Fruit fly (Drosophila melanogaster) whole organism: ENCODE results near the gene lectin-37Da.

ENCODE experiments used
- CG8478 ChIP-seq: fragments of >200 bp; optimal IDR thresholded peaks from 2 replicates; lab custom pipeline; 2018; ENCODE audit warnings: inconsistent platforms
- Dll ChIP-seq: fragments of >200 bp; optimal IDR thresholded peaks from 2 replicates; lab custom pipeline; 2017
- pan ChIP-seq: fragments of >200 bp; optimal IDR thresholded peaks from 2 replicates; lab custom pipeline; 2017
- psq ChIP-seq: fragments of >200 bp; optimal IDR thresholded peaks from 2 replicates; lab custom pipeline; 2017
- usp ChIP-seq: fragments of >200 bp; optimal IDR thresholded peaks from 2 replicates; lab custom pipeline; 2017; ENCODE audit warnings: missing biosample characterization, missing genetic modification characterization, mixed read lengths

DNA sequence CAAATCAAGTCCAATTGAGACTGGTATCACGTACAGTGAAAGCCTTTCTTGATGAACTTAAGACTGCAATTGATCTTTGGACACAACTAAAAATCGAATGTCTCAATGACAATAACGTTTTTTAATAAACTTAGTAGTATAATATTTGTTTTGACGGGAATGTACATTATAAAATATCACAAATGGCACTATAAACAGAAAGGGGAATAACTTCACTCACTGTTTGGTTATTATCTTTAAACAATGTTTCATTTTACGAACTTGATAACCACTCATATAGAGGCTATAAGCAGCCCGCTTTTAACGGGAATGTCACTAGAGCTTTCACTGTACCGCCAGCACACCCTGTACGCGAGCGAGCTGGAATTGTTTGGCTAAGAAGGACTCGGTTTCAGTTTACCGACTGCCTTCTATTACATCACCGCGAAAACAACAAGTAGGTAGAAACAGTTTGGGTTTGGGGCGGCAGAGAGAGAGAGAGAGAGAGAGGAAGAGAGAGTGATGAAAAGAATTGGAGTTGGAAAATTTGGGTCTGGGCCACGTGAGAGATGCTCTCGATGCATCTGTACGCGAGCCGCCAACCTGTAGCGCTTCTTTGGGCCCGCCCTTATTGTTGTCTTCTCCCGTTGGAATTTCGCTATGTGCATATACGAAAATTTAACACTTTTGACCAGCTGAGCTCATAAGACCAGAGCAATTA lies 20.4 kb upstream of the lectin-37Da start:
- TF ChIP-seq pan (lab: Kevin White, UChicago) (no peak), usp (GFP tag; lab: Kevin White, UChicago) (no peak), psq (lab: Kevin White, UChicago) (no peak), CG8478 (lab: Kevin White, UChicago) (no peak), Dll (peak; percentile 54)
